Fruit fly (Drosophila melanogaster) whole organism, wandering third instar larva: ENCODE measurements around the gene SmydA-9.

Experiments used
- Abd-B ChIP-seq: fragments of >200 bp; optimal IDR thresholded peaks from 2 replicates; lab custom pipeline; 2017; ENCODE audit warnings: missing biosample characterization, missing genetic modification characterization
- CG32264 ChIP-seq: fragments of 200-800 bp; sonication (Bioruptor generic); optimal IDR thresholded peaks from 2 replicates; lab custom pipeline; 2016; ENCODE audit warnings: missing biosample characterization, missing genetic modification characterization
- CrebA ChIP-seq: fragments of 200-800 bp; sonication (Bioruptor generic); optimal IDR thresholded peaks from 2 replicates; lab custom pipeline; 2016; ENCODE audit warnings: missing biosample characterization, mild to moderate bottlenecking, missing genetic modification characterization, borderline replicate concordance
- Dfd ChIP-seq: fragments of >200 bp; optimal IDR thresholded peaks from 2 replicates; lab custom pipeline; 2017; ENCODE audit warnings: missing biosample characterization, missing genetic modification characterization
- Dif ChIP-seq: fragments of 200-275, 200-300 bp; sonication (Bioruptor generic); optimal IDR thresholded peaks from 2 replicates; lab custom pipeline; 2018; ENCODE audit warnings: missing biosample characterization, missing genetic modification characterization; ENCODE audit not compliant: partially characterized antibody
- GATAd ChIP-seq: sonication (Bioruptor generic); optimal IDR thresholded peaks from 2 replicates; lab custom pipeline; 2016; ENCODE audit warnings: missing biosample characterization, missing genetic modification characterization
- HLH106 ChIP-seq: fragments of 200-800 bp; optimal IDR thresholded peaks from 3 replicates; lab custom pipeline; 2019; ENCODE audit warnings: missing biosample characterization, mild to moderate bottlenecking, missing genetic modification characterization, moderate library complexity
- Hnf4 ChIP-seq: fragments of 200-800 bp; sonication (Bioruptor generic); optimal IDR thresholded peaks from 2 replicates; lab custom pipeline; 2016; ENCODE audit warnings: missing biosample characterization, mild to moderate bottlenecking, missing genetic modification characterization
- Hr78 ChIP-seq: fragments of >200 bp; optimal IDR thresholded peaks from 2 replicates; lab custom pipeline; 2017; ENCODE audit warnings: missing biosample characterization, missing genetic modification characterization
- Hr83 ChIP-seq: fragments of 200-300 bp; sonication (Bioruptor generic); optimal IDR thresholded peaks from 2 replicates; lab custom pipeline; 2016; ENCODE audit warnings: missing biosample characterization, mild to moderate bottlenecking, missing genetic modification characterization, moderate library complexity; ENCODE audit not compliant: poor library complexity, severe bottlenecking
- Jra ChIP-seq: sonication (Bioruptor generic); optimal IDR thresholded peaks from 2 replicates; lab custom pipeline; 2016; ENCODE audit warnings: missing biosample characterization, missing genetic modification characterization
- Mio ChIP-seq: sonication (Bioruptor generic); optimal IDR thresholded peaks from 2 replicates; lab custom pipeline; 2016; ENCODE audit warnings: missing biosample characterization, missing genetic modification characterization
- Myc ChIP-seq: fragments of >200 bp; optimal IDR thresholded peaks from 2 replicates; lab custom pipeline; 2017
- N ChIP-seq: fragments of >200 bp; optimal IDR thresholded peaks from 2 replicates; lab custom pipeline; 2018; ENCODE audit warnings: missing biosample characterization, missing external identifiers, missing genetic modification characterization
- OdsH ChIP-seq: fragments of 200-800 bp; sonication (Bioruptor generic); optimal IDR thresholded peaks from 2 replicates; lab custom pipeline; 2016; ENCODE audit warnings: missing biosample characterization, mild to moderate bottlenecking, missing genetic modification characterization
- Rel ChIP-seq, 2 experiments: fragments of 200-800 bp; sonication (Bioruptor generic) in 1 of 2; optimal IDR thresholded peaks; 2 replicates in 1 of 2; 3 replicates in 1 of 2; lab custom pipeline; 2016 to 2019; ENCODE audit warnings: mild to moderate bottlenecking in 2 of 2, missing biosample characterization in 2 of 2, missing genetic modification characterization in 2 of 2, moderate library complexity in 1 of 2
- Sp1 ChIP-seq: fragments of 200-800 bp; sonication (Bioruptor generic); optimal IDR thresholded peaks from 3 replicates; lab custom pipeline; 2019; ENCODE audit warnings: missing biosample characterization, mild to moderate bottlenecking, missing genetic modification characterization, moderate library complexity
- Vsx2 ChIP-seq: fragments of 200-300, 225-300 bp; sonication (Bioruptor generic); optimal IDR thresholded peaks from 2 replicates; lab custom pipeline; 2018; ENCODE audit warnings: missing biosample characterization, missing genetic modification characterization; ENCODE audit not compliant: partially characterized antibody
- br ChIP-seq: fragments of 200-800 bp; sonication (Bioruptor generic); optimal IDR thresholded peaks from 2 replicates; lab custom pipeline; 2016; ENCODE audit warnings: missing biosample characterization, missing genetic modification characterization
- brk ChIP-seq: fragments of 200-800 bp; sonication (Bioruptor generic); optimal IDR thresholded peaks from 2 replicates; lab custom pipeline; 2016; ENCODE audit warnings: missing biosample characterization, mild to moderate bottlenecking, missing genetic modification characterization
- dmrt93B ChIP-seq: fragments of 200-800 bp; sonication (Bioruptor generic); optimal IDR thresholded peaks from 2 replicates; lab custom pipeline; 2018; ENCODE audit warnings: missing biosample characterization, mild to moderate bottlenecking, missing genetic modification characterization
- ey ChIP-seq: fragments of 200-800 bp; sonication (Bioruptor generic); optimal IDR thresholded peaks from 2 replicates; lab custom pipeline; 2016; ENCODE audit warnings: missing biosample characterization, missing genetic modification characterization
- foxo ChIP-seq, 2 experiments: fragments of 200-800 bp; sonication (Bioruptor generic); optimal IDR thresholded peaks; 2 replicates in 1 of 2; 3 replicates in 1 of 2; lab custom pipeline; 2016 to 2017; ENCODE audit warnings: missing biosample characterization in 2 of 2, missing genetic modification characterization in 2 of 2
- fru ChIP-seq: fragments of 200-800 bp; sonication (Bioruptor generic); optimal IDR thresholded peaks from 3 replicates; lab custom pipeline; 2016; ENCODE audit warnings: missing biosample characterization, mild to moderate bottlenecking, missing genetic modification characterization
- h ChIP-seq: fragments of 200-800 bp; sonication (Bioruptor generic); optimal IDR thresholded peaks from 3 replicates; lab custom pipeline; 2016; ENCODE audit warnings: missing biosample characterization, mild to moderate bottlenecking, missing genetic modification characterization
- jim ChIP-seq: fragments of 175-275, 200-325 bp; sonication (Bioruptor generic); optimal IDR thresholded peaks from 2 replicates; lab custom pipeline; 2016; ENCODE audit warnings: missing biosample characterization, mild to moderate bottlenecking, missing genetic modification characterization
- pan ChIP-seq: fragments of >200 bp; optimal IDR thresholded peaks from 2 replicates; lab custom pipeline; 2017
- rgr ChIP-seq: fragments of 200-800 bp; sonication (Bioruptor generic); optimal IDR thresholded peaks from 3 replicates; lab custom pipeline; 2016; ENCODE audit warnings: missing biosample characterization, mild to moderate bottlenecking, missing genetic modification characterization
- sage ChIP-seq: fragments of 200-800 bp; sonication (Bioruptor generic); optimal IDR thresholded peaks from 2 replicates; lab custom pipeline; 2016; ENCODE audit warnings: missing biosample characterization, mild to moderate bottlenecking, missing genetic modification characterization
- tai ChIP-seq: sonication (Bioruptor generic); optimal IDR thresholded peaks from 2 replicates; lab custom pipeline; 2016; ENCODE audit warnings: missing biosample characterization, missing genetic modification characterization
- usp ChIP-seq: fragments of >200 bp; optimal IDR thresholded peaks from 2 replicates; lab custom pipeline; 2017; ENCODE audit warnings: missing biosample characterization, missing genetic modification characterization
- woc ChIP-seq: sonication (Bioruptor generic); optimal IDR thresholded peaks from 2 replicates; lab custom pipeline; 2016; ENCODE audit warnings: missing biosample characterization, mild to moderate bottlenecking, missing genetic modification characterization

The SmydA-9 gene

DNA sequence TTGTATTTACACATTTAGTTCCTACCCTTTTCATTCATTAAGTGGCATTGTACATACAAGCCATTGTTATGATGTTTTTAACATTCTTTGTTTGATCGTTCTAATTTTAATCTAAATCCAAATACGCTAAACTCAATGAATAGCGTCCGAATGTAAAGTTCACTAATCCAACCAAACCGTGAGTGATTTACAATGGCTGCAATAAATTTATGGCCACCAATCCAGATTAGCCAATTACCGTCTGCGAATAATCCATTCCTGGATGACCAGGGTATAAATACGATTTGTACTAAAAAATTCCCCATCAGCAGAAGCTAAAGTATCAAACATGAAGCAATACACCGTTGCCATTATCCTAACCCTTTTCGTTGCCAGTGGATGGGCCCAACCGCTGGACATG, 19.3 kb downstream of the SmydA-9 start, which contains the start of gene CG12057:
Gene CG12057, plus strand, starts transcription at position 301 of the 400 bp plus-strand sequence.
- TF ChIP-seq N (GFP tag; lab: Kevin White, UChicago) (no peak), Jra (no peak), Vsx2 (GFP tag; lab: Kevin White, UChicago) (no peak), pan (no peak), GATAd (GFP tag; lab: Kevin White, UChicago) (no peak), HLH106 (tag; lab: Kevin White, UChicago) (no peak), Myc (lab: Kevin White, UChicago) (no peak), CrebA (GFP tag; lab: Kevin White, UChicago) (no peak), OdsH (no peak), fru (GFP tag; lab: Kevin White, UChicago) (no peak), Dif (no peak), Abd-B (GFP tag; lab: Kevin White, UChicago) (no peak), ey (GFP tag; lab: Kevin White, UChicago) (no peak)

DNA sequence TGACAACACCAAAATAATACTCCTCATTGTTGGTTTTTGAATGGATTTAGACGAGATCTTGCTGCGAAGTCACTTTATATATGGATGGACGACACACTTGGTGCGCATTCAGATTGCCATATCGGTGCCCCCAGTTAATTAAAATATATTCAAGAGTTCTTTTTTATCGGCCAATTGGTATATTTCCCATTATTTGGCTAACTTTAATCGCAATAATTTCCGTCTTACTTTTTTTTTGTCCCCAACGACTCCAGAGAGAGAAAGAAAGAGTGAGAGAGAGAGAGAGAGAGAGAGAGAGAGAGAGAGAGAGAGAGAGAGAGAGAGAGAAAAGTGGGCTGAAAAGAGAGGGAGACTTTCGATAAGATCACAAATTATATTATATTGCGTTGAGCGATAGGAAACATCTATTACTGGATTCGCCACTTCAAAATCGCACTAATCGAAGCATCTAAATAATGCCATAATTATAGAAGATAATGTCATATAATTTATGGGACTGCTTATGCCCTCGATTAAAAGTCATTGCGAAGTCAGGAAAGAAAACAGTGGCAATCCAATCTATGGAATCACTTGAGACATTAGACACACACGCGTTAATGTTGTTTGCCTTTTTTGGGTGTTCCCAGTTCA, 20.0 kb downstream of the SmydA-9 start, which contains the start of gene CG12115:
Gene CG12115, minus strand, starts transcription at position 51 of the 630 bp plus-strand sequence.
- TF ChIP-seq Sp1 (GFP tag; lab: Kevin White, UChicago) (no peak), Rel (GFP tag; optimal IDR thresholded peaks at IDR 0.05; lab: Kevin White, UChicago) (no peak), Rel (tag; optimal IDR thresholded peaks at IDR 0.05; lab: Kevin White, UChicago) (no peak), Hr83 (GFP tag; lab: Kevin White, UChicago) (no peak), Myc (lab: Kevin White, UChicago) (no peak), tai (GFP tag; lab: Kevin White, UChicago) (no peak), h (no peak), Vsx2 (GFP tag; lab: Kevin White, UChicago) (no peak), dmrt93B (GFP tag; lab: Kevin White, UChicago) (no peak), jim (GFP tag; lab: Kevin White, UChicago) (no peak), CG32264 (no peak), N (GFP tag; lab: Kevin White, UChicago) (no peak), foxo (GFP tag; optimal IDR thresholded peaks at IDR 0.05; lab: Kevin White, UChicago) (no peak), sage (GFP tag; lab: Kevin White, UChicago) (no peak), usp (GFP tag; lab: Kevin White, UChicago) (no peak), br (no peak), Hr78 (GFP tag; lab: Kevin White, UChicago) (no peak), Abd-B (GFP tag; lab: Kevin White, UChicago) (no peak), Mio (GFP tag; lab: Kevin White, UChicago) (no peak)
- TF ChIP-seq, all 38 proteins: peak for 0

DNA sequence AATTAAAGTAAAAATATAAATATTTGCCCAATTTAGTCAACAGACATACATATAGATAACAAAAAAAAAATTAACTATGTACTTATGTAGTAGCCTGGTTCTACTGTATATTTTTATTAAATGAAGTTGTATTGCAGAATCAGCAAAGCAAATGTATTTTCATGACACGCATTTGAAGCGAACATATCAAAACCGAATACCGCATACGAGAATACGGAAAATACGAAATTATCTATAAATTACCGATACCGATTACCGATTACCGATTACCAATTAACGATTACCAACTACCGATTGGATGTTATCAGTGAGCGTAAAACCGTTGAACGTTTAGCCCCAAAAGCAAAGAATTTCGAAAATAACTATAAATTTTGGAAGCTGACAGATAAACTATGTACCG, 23.3 kb downstream of the SmydA-9 start:
- TF ChIP-seq usp (GFP tag; lab: Kevin White, UChicago) = no peak
- no peak for TF ChIP-seq woc
- no peak for TF ChIP-seq Sp1 (GFP tag; lab: Kevin White, UChicago)
- TF ChIP-seq ey (GFP tag; lab: Kevin White, UChicago) = no peak

DNA sequence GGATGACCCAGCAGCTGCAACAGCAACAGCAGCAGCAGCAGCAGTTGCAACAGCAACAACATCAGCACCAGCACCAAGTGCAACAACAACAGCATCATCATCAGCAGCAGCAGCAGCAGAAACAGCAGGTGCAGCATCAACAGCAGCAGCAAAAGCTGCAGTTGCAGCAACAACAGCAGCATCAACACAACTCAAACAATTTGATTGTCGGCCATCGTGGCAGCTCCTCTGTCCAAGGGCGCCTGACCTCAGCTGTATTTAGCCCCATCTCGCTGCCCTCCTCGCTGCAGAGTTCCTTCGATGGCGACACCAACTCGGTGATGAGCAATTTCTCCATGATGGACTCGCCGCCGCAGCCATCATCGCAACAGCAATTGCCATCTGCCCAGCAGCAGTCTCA, 42.4 kb downstream of the SmydA-9 start:
- no peak for TF ChIP-seq h
- TF ChIP-seq usp (GFP tag; lab: Kevin White, UChicago) = no peak
- TF ChIP-seq Dfd (GFP tag; lab: Kevin White, UChicago) = peak; percentile 93

DNA sequence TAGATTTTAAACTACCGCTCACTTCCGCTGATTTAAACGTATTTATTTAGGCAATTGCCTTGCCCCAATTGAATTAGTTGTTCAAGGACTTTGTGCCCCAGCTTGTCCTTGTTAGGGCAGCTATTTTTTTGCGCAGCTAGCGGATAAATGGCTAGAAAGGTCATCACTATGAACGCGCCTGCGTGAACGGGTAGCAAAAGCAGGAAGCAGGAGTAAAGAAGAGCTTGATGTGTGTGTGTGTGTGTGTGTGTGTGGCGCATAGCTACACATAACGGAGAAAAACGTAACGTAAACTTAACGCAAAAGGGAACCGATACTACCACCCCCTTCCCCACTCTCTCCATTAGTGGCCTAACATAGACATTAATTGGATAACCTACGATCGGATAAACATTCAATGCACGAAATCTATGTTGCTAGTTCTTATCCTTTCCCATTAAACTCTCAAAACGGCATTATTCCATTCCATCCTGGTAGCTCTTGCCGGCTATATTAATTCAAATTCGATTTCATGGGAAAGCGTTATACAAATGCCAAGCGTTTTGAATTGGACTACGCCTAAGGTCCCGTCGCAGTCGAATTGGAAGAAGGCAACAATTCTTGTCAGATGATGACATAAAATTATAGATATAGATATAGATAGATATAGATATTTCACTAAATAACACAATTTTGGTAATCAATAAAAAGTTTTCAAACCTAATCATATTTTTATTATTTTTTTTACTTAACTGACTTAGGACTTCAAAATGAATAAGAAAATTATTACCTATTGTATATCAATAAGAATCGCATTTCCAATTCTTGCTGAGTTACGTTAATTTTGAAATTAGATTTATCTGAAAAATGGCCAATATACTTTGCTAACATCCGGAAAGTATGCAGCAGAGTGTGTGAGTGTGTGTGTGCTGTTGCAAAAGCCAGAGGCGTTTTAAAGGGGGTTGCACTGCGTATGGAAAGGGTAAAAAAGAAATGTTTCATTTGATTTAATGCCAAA, 45.9 kb downstream of the SmydA-9 start:
- TF ChIP-seq Hnf4 (GFP tag; lab: Kevin White, UChicago) (no peak), Rel (GFP tag; optimal IDR thresholded peaks at IDR 0.05; lab: Kevin White, UChicago) (no peak), Rel (tag; optimal IDR thresholded peaks at IDR 0.05; lab: Kevin White, UChicago) (no peak), brk (GFP tag; lab: Kevin White, UChicago) (no peak), woc (peak; percentile 37), OdsH (no peak), rgr (GFP tag; lab: Kevin White, UChicago) (no peak), CG32264 (no peak), HLH106 (tag; lab: Kevin White, UChicago) (no peak)
